Worm (Caenorhabditis elegans) whole organism, L3 larva: ENCODE data around the gene tofu-7.

Experiments
- ZK546.5 ChIP-seq: sonication (generic microtip); optimal IDR thresholded peaks from 2 replicates; lab custom pipeline; 2017; ENCODE audit warnings: missing biosample characterization, missing genetic modification characterization
- aly-2 ChIP-seq: fragments of 150-350 bp; optimal IDR thresholded peaks from 2 replicates; lab custom pipeline; 2014; ENCODE audit warnings: missing biosample characterization, missing genetic modification characterization
- ama-1 ChIP-seq: fragments of 150-350 bp; optimal IDR thresholded peaks from 2 replicates; lab custom pipeline; 2018
- ceh-16 ChIP-seq: sonication (generic microtip); optimal IDR thresholded peaks from 2 replicates; lab custom pipeline; 2017; ENCODE audit warnings: missing biosample characterization, missing genetic modification characterization
- ceh-9 ChIP-seq: sonication (generic microtip); optimal IDR thresholded peaks from 2 replicates; lab custom pipeline; 2018; ENCODE audit warnings: missing biosample characterization, missing genetic modification characterization
- daf-12 ChIP-seq: fragments of 150-350 bp; optimal IDR thresholded peaks from 2 replicates; lab custom pipeline; 2014; ENCODE audit warnings: missing biosample characterization, missing genetic modification reagents, missing genetic modification characterization
- egl-27 ChIP-seq: sonication (generic microtip); optimal IDR thresholded peaks from 4 replicates; lab custom pipeline; 2017; ENCODE audit warnings: missing biosample characterization, missing genetic modification reagents, missing genetic modification characterization
- elt-1 ChIP-seq: fragments of 150-350 bp; optimal IDR thresholded peaks from 2 replicates; lab custom pipeline; 2014; ENCODE audit warnings: missing biosample characterization, missing genetic modification characterization
- elt-2 ChIP-seq: sonication (generic microtip); optimal IDR thresholded peaks from 2 replicates; lab custom pipeline; 2016; ENCODE audit warnings: missing genetic modification reagents, mild to moderate bottlenecking, missing genetic modification characterization, missing compliant biosample characterization
- elt-3 ChIP-seq, 3 experiments: fragments of 150-350 bp in 1 of 3; sonication (generic microtip) in 2 of 3; optimal IDR thresholded peaks; 2 replicates in 2 of 3; 4 replicates in 1 of 3; lab custom pipeline; 2014 to 2017; ENCODE audit warnings: missing biosample characterization in 3 of 3, missing genetic modification characterization in 3 of 3
- fkh-10 ChIP-seq: sonication (generic microtip); optimal IDR thresholded peaks from 2 replicates; lab custom pipeline; 2017; ENCODE audit warnings: missing biosample characterization, missing genetic modification reagents, missing genetic modification characterization
- fkh-2 ChIP-seq: fragments of 150-350 bp; optimal IDR thresholded peaks from 2 replicates; lab custom pipeline; 2014; ENCODE audit warnings: missing biosample characterization, missing genetic modification reagents, missing genetic modification characterization
- fos-1 ChIP-seq: fragments of 150-350 bp; optimal IDR thresholded peaks from 2 replicates; lab custom pipeline; 2014; ENCODE audit warnings: missing biosample characterization, missing genetic modification characterization
- hmg-11 ChIP-seq: sonication (generic microtip); optimal IDR thresholded peaks from 2 replicates; lab custom pipeline; 2016; ENCODE audit warnings: missing genetic modification characterization, missing compliant biosample characterization
- jun-1 ChIP-seq: fragments of 150-350 bp; optimal IDR thresholded peaks from 2 replicates; lab custom pipeline; 2014; ENCODE audit warnings: missing biosample characterization, missing genetic modification reagents, missing genetic modification characterization
- lin-15B ChIP-seq: fragments of 150-350 bp; optimal IDR thresholded peaks from 2 replicates; lab custom pipeline; 2014; ENCODE audit warnings: missing biosample characterization, missing genetic modification characterization
- lsy-12 ChIP-seq: sonication (generic microtip); optimal IDR thresholded peaks from 2 replicates; lab custom pipeline; 2016; ENCODE audit warnings: mild to moderate bottlenecking, missing genetic modification characterization, missing compliant biosample characterization
- mml-1 ChIP-seq: fragments of 150-350 bp; sonication (generic microtip); optimal IDR thresholded peaks from 3 replicates; lab custom pipeline; 2014; ENCODE audit warnings: missing biosample characterization, missing genetic modification characterization
- nfya-1 ChIP-seq: sonication (generic microtip); optimal IDR thresholded peaks from 2 replicates; lab custom pipeline; 2017; ENCODE audit warnings: missing genetic modification characterization, mild to moderate bottlenecking, missing compliant biosample characterization, antibody characterized with exemption, moderate library complexity; ENCODE audit not compliant: insufficient read depth
- nhr-12 ChIP-seq: fragments of 150-350 bp; optimal IDR thresholded peaks from 2 replicates; lab custom pipeline; 2014; ENCODE audit warnings: missing biosample characterization, missing genetic modification characterization
- nhr-23 ChIP-seq: fragments of 150-350 bp; optimal IDR thresholded peaks from 2 replicates; lab custom pipeline; 2014; ENCODE audit warnings: missing biosample characterization, missing genetic modification reagents, missing genetic modification characterization
- nhr-25 ChIP-seq: sonication (generic microtip); optimal IDR thresholded peaks from 2 replicates; lab custom pipeline; 2017; ENCODE audit warnings: missing biosample characterization, missing genetic modification characterization
- nhr-43 ChIP-seq: sonication (generic microtip); optimal IDR thresholded peaks from 2 replicates; lab custom pipeline; 2016; ENCODE audit warnings: mild to moderate bottlenecking, missing genetic modification characterization, missing compliant biosample characterization; ENCODE audit not compliant: poor library complexity, severe bottlenecking
- nhr-67 ChIP-seq: fragments of 150-350 bp; optimal IDR thresholded peaks from 2 replicates; lab custom pipeline; 2014; ENCODE audit warnings: missing biosample characterization, missing genetic modification characterization
- pha-4 ChIP-seq: fragments of 150-350 bp; optimal IDR thresholded peaks from 2 replicates; lab custom pipeline; 2014; ENCODE audit warnings: missing biosample characterization, missing genetic modification reagents, missing genetic modification characterization
- pqm-1 ChIP-seq: fragments of 150-350 bp; optimal IDR thresholded peaks from 2 replicates; lab custom pipeline; 2017; ENCODE audit warnings: missing biosample characterization, missing genetic modification characterization, inconsistent platforms
- sea-2 ChIP-seq: fragments of 150-350 bp; sonication (generic microtip); optimal IDR thresholded peaks from 4 replicates; lab custom pipeline; 2014; ENCODE audit warnings: missing biosample characterization, missing genetic modification reagents, missing genetic modification characterization
- skn-1 ChIP-seq: fragments of 150-350 bp; optimal IDR thresholded peaks from 2 replicates; lab custom pipeline; 2014; ENCODE audit warnings: missing biosample characterization, missing genetic modification characterization
- ztf-11 ChIP-seq: fragments of 150-350 bp; optimal IDR thresholded peaks from 2 replicates; lab custom pipeline; 2014; ENCODE audit warnings: missing biosample characterization, missing genetic modification characterization
- ztf-4 ChIP-seq: fragments of 150-350 bp; optimal IDR thresholded peaks from 2 replicates; lab custom pipeline; 2014; ENCODE audit warnings: missing biosample characterization, missing genetic modification characterization

tofu-7 gene

DNA sequence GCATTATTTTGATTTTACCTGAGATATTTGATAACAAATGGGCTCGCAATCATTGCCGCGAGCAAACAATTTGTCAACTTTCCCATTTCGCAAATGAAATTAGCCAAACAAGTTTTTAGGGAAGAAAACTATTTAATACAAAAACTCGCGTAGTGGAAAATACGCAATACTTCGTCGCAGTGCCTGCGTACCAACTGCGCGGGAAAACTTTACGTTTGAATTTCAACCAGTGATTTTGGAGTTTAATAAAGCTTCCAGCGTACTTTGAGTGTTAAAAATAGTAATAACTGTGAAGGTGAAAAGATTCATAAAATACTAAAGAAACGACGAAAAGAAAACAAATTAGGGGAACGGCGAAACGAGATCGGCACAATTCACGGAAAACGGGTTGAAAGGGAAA, at the start of gene tofu-7:
Gene tofu-7, minus strand, starts transcription at position 111 of the 400 bp plus-strand sequence.
- TF ChIP-seq elt-3 (tag; optimal IDR thresholded peaks at IDR 0.05; lab: Kevin White, UChicago) = no peak
- TF ChIP-seq, all 47 proteins: peak for 0

DNA sequence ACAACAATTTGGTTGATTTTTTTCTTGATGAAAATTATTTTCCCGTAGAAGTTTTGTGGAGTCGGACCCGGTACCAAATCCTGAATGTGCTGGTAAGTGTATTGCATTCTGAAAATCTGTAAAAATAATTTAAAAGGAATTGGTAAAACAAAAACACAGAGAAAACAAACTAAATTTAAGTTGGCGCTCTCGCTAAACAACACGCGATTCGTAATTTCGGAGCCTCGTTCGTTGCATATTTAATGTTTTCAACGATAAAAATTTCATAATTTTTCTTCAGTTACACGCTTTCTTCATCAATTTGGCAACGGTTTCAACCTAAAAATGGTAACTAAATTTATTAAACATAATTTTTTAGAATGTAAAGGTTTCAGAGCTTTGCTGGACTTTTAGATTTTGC, 48.7 kb upstream of the tofu-7 start, which contains the start of the genes pot-1 and ggtb-1:
Gene pot-1, minus strand, starts transcription at position 120 of the 400 bp plus-strand sequence.
Gene ggtb-1, plus strand, starts transcription at position 208 of the 400 bp plus-strand sequence.
- peak; percentile 5 for TF ChIP-seq lin-15B (tag; lab: Kevin White, UChicago)
- peak; percentile 6 for TF ChIP-seq nfya-1 (tag; lab: Kevin White, UChicago)
- peak; percentile 31 for TF ChIP-seq pha-4 (tag; lab: Kevin White, UChicago)
- no peak for TF ChIP-seq sea-2 (GFP tag; lab: Kevin White, UChicago)

DNA sequence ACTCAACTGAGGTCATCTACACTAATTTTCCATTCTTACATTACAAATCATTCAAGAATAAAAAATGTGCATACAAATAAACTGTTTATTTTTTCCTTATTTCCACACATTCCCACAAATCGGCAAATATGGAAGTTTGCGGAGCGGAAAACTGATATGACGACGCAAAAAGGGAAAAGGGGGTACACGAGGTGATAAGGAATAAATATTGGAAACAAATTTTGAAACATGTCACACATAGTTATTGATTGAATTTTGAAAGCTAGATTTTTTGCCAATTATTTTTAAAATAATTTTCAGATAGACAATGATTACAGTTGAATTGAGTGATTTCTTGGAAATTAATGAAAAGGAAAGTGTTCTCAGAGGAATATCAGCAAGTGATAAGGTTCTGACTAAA, 43.8 kb upstream of the tofu-7 start, which contains the start of gene viro-2:
Gene viro-2, plus strand, starts transcription at position 301 of the 400 bp plus-strand sequence.
- peak; percentile 25 for TF ChIP-seq elt-2 (tag; lab: Kevin White, UChicago)

DNA sequence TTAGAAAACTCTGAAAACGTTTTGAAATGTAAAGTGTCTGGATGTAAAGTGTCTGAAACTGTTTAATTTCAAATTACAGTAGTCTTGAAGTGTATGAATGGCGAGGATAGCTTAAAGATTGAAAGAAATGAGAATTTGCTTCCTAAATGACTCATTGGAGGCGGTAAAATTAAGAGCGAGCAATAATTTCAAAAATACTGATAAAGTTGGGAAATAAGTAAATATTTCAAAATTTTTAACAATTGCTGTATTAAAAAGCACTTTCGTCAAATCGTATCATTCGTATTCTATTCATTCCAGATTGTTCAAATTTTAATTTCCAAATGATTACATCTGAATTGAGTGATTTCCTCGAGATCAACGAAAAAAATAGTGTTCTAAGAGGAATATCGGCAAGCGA, 39.5 kb upstream of the tofu-7 start, which contains the start of gene B0280.2:
Gene B0280.2, plus strand, starts transcription at position 301 of the 400 bp plus-strand sequence.
- TF ChIP-seq fos-1 (tag; lab: Kevin White, UChicago) (no peak), nhr-12 (tag; lab: Kevin White, UChicago) (no peak), ztf-11 (tag; lab: Kevin White, UChicago) (no peak), pha-4 (tag; lab: Kevin White, UChicago) (no peak), nhr-23 (tag; lab: Kevin White, UChicago) (no peak), elt-3 (tag; optimal IDR thresholded peaks at IDR 0.05; lab: Kevin White, UChicago) (no peak)

- no peak for TF ChIP-seq elt-1 (tag; lab: Kevin White, UChicago)
- TF ChIP-seq elt-2 (tag; lab: Kevin White, UChicago) = peak; percentile 68
- TF ChIP-seq nfya-1 (tag; lab: Kevin White, UChicago) = peak; percentile 18
- TF ChIP-seq nhr-67 (tag; lab: Kevin White, UChicago) = no peak
- TF ChIP-seq nhr-12 (tag; lab: Kevin White, UChicago) = no peak
- TF ChIP-seq daf-12 = no peak
- no peak for TF ChIP-seq ZK546.5 (tag; lab: Kevin White, UChicago)
- TF ChIP-seq nhr-43 (tag; lab: Kevin White, UChicago) = no peak
- no peak for TF ChIP-seq ama-1 (lab: Kevin White, UChicago)
- peak; percentile 59 for TF ChIP-seq pha-4 (tag; lab: Kevin White, UChicago)
- no peak for TF ChIP-seq ceh-16 (tag; lab: Kevin White, UChicago)
- TF ChIP-seq lin-15B (tag; lab: Kevin White, UChicago) = peak; percentile 21
- TF ChIP-seq skn-1 (tag; lab: Kevin White, UChicago) = peak; percentile 12
- no peak for TF ChIP-seq lsy-12
- peak; percentile 23 for TF ChIP-seq hmg-11 (tag; lab: Kevin White, UChicago)
- no peak for TF ChIP-seq fkh-2 (tag; lab: Kevin White, UChicago)
- peak; percentile 35 for TF ChIP-seq nhr-23 (tag; lab: Kevin White, UChicago)
- no peak for TF ChIP-seq fos-1 (tag; lab: Kevin White, UChicago)
- TF ChIP-seq pqm-1 = peak; percentile 56
Observed at ce11 chrIII:7122860-7123259, 38.0 kb upstream of the tofu-7 start, which contains the start of the genes B0280.9 and rpia-1. Gene B0280.9 (minus strand): TSS chrIII:7122895. Gene rpia-1 (plus strand): TSS chrIII:7123128.

DNA sequence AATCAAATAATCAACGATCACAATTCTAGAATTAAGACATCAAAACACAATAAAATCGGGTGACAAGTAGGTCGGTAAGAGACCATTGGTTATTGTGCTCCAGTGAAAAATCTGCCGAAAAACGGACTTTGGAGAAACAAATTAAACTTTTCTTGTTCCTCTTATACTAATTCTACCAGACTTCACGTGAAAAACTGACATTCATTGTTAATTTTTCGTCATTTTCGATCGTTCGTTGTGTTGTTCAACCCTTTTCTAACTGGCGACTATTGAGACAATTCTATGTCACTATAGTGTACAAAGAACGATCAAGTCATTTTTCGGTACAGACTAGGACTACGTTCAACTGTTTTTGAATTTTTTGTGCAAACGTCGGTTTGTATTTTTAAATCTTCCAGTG, 35.7 kb upstream of the tofu-7 start:
- TF ChIP-seq ztf-4 (tag; lab: Kevin White, UChicago) (no peak), elt-2 (tag; lab: Kevin White, UChicago) (peak; percentile 26), jun-1 (tag; lab: Kevin White, UChicago) (peak; percentile 22), ceh-9 (tag; lab: Kevin White, UChicago) (no peak), aly-2 (tag; lab: Kevin White, UChicago) (no peak), sea-2 (GFP tag; lab: Kevin White, UChicago) (no peak), pha-4 (tag; lab: Kevin White, UChicago) (peak; percentile 31), pqm-1 (peak; percentile 63), ZK546.5 (tag; lab: Kevin White, UChicago) (no peak), nhr-23 (tag; lab: Kevin White, UChicago) (peak; percentile 68), egl-27 (peak; percentile 46), fkh-10 (GFP tag; lab: Kevin White, UChicago) (no peak), nhr-43 (tag; lab: Kevin White, UChicago) (peak; percentile 28), mml-1 (tag; lab: Kevin White, UChicago) (no peak), nhr-25 (peak; percentile 42)
